Worm (Caenorhabditis elegans) whole organism, L4/young adult: ENCODE measurements around the gene fbxa-5.

Experiments
- W03F9.2 ChIP-seq: fragments of 150-350 bp; optimal IDR thresholded peaks from 2 replicates; lab custom pipeline; 2014; ENCODE audit warnings: missing biosample characterization, missing genetic modification characterization
- dao-5 ChIP-seq: sonication (generic microtip); optimal IDR thresholded peaks from 2 replicates; lab custom pipeline; 2016; ENCODE audit warnings: missing genotype, missing genetic modification characterization, moderate library complexity, missing compliant biosample characterization

DNA sequence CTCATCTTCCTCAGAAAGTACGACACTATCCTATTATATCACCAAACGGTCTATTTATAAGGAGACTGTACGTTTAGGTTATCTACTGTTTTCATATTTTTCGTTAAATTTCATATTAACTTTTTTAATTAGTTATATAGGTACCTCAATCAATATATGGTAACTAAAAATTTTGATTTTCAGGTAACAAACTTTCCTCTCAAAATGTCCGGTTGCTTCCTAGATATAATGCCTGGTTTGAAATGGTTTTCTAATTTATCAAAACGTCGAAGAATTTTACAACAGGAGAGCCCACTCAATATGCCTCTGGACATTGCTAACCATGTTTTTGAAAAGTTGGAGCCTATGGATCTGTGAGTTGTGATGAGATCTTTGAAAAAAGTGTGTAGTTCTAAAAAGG, 42.5 kb downstream of the fbxa-5 start, which contains the start of gene fbxa-28:
- TF ChIP-seq dao-5: no peak
- no peak for TF ChIP-seq W03F9.2 (tag; lab: Kevin White, UChicago)
